ENCODE assay signal across 1 fruit fly cellular context in the genomic region with DNA sequence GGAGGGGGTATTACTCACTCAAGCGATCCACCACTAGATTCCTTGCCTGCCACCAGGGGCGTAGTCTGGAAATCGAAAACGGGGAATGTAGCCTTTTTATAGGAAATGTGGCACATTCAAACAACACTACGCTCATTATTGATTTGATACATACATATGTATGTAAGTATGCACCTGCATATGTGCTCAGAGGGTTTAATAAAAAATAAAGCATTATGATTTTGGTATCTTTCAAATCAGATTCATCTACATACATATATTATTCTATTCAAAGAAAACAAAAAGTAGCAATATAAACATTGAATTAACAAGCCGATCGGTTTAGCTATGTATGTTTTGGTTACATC.
TF ChIP-seq lines count a peak whose summit lies in the region.

No protein-coding gene starts in this region.

TF ChIP-seq in whole organism, embryonic, 481 proteins besides CTCF, POLR2A, EP300 and RAD21 (continued from another document):
- TF ChIP-seq tup (GFP tag; optimal IDR thresholded peaks at IDR 0.05; lab: Kevin White, UChicago) (no peak), CG14860 (GFP tag; IDR thresholded peaks at IDR 0.05; lab: Robert Waterston, UW; ENCODE audit: partially characterized antibody) (no peak), CG2712 (tag; optimal IDR thresholded peaks at IDR 0.05; lab: Kevin White, UChicago) (peak; percentile 59), CG11560 (tag; IDR thresholded peaks at IDR 0.05; lab: Robert Waterston, UW) (no peak), unc-4 (GFP tag; IDR thresholded peaks at IDR 0.05; lab: Robert Waterston, UW; ENCODE audit: partially characterized antibody) (no peak), hbn (GFP tag; IDR thresholded peaks at IDR 0.05; lab: Robert Waterston, UW; ENCODE audit: partially characterized antibody) (no peak), CG7271 (tag; optimal IDR thresholded peaks at IDR 0.05; lab: Kevin White, UChicago) (no peak), jumu (GFP tag; optimal IDR thresholded peaks at IDR 0.05; lab: Kevin White, UChicago) (no peak), dan (GFP tag; IDR thresholded peaks at IDR 0.05; lab: Robert Waterston, UW) (no peak), CG16813 (GFP tag; IDR thresholded peaks at IDR 0.05; lab: Robert Waterston, UW; ENCODE audit: partially characterized antibody) (no peak)
